Fruit fly (Drosophila melanogaster) whole organism, wandering third instar larva: Measurements from ENCODE around the gene betaTub97EF.

ENCODE experiments used
- Abd-B ChIP-seq: fragments of >200 bp; optimal IDR thresholded peaks from 2 replicates; lab custom pipeline; 2017; ENCODE audit warnings: missing biosample characterization, missing genetic modification characterization
- CG32264 ChIP-seq: fragments of 200-800 bp; sonication (Bioruptor generic); optimal IDR thresholded peaks from 2 replicates; lab custom pipeline; 2016; ENCODE audit warnings: missing biosample characterization, missing genetic modification characterization
- CG9705 ChIP-seq: fragments of 200-800 bp; sonication (Bioruptor generic); optimal IDR thresholded peaks from 2 replicates; lab custom pipeline; 2018; ENCODE audit warnings: missing biosample characterization, mild to moderate bottlenecking, missing genetic modification characterization
- CrebA ChIP-seq: fragments of 200-800 bp; sonication (Bioruptor generic); optimal IDR thresholded peaks from 2 replicates; lab custom pipeline; 2016; ENCODE audit warnings: missing biosample characterization, mild to moderate bottlenecking, missing genetic modification characterization, borderline replicate concordance
- Dfd ChIP-seq: fragments of >200 bp; optimal IDR thresholded peaks from 2 replicates; lab custom pipeline; 2017; ENCODE audit warnings: missing biosample characterization, missing genetic modification characterization
- Dif ChIP-seq: fragments of 200-275, 200-300 bp; sonication (Bioruptor generic); optimal IDR thresholded peaks from 2 replicates; lab custom pipeline; 2018; ENCODE audit warnings: missing biosample characterization, missing genetic modification characterization; ENCODE audit not compliant: partially characterized antibody
- HLH106 ChIP-seq: fragments of 200-800 bp; optimal IDR thresholded peaks from 3 replicates; lab custom pipeline; 2019; ENCODE audit warnings: missing biosample characterization, mild to moderate bottlenecking, missing genetic modification characterization, moderate library complexity
- Hnf4 ChIP-seq: fragments of 200-800 bp; sonication (Bioruptor generic); optimal IDR thresholded peaks from 2 replicates; lab custom pipeline; 2016; ENCODE audit warnings: missing biosample characterization, mild to moderate bottlenecking, missing genetic modification characterization
- Hr78 ChIP-seq: fragments of >200 bp; optimal IDR thresholded peaks from 2 replicates; lab custom pipeline; 2017; ENCODE audit warnings: missing biosample characterization, missing genetic modification characterization
- Hr83 ChIP-seq: fragments of 200-300 bp; sonication (Bioruptor generic); optimal IDR thresholded peaks from 2 replicates; lab custom pipeline; 2016; ENCODE audit warnings: missing biosample characterization, mild to moderate bottlenecking, missing genetic modification characterization, moderate library complexity; ENCODE audit not compliant: poor library complexity, severe bottlenecking
- Jra ChIP-seq: sonication (Bioruptor generic); optimal IDR thresholded peaks from 2 replicates; lab custom pipeline; 2016; ENCODE audit warnings: missing biosample characterization, missing genetic modification characterization
- Myc ChIP-seq: fragments of >200 bp; optimal IDR thresholded peaks from 2 replicates; lab custom pipeline; 2017
- N ChIP-seq: fragments of >200 bp; optimal IDR thresholded peaks from 2 replicates; lab custom pipeline; 2018; ENCODE audit warnings: missing biosample characterization, missing external identifiers, missing genetic modification characterization
- OdsH ChIP-seq: fragments of 200-800 bp; sonication (Bioruptor generic); optimal IDR thresholded peaks from 2 replicates; lab custom pipeline; 2016; ENCODE audit warnings: missing biosample characterization, mild to moderate bottlenecking, missing genetic modification characterization
- Rel ChIP-seq, 2 experiments: fragments of 200-800 bp; sonication (Bioruptor generic) in 1 of 2; optimal IDR thresholded peaks; 2 replicates in 1 of 2; 3 replicates in 1 of 2; lab custom pipeline; 2016 to 2019; ENCODE audit warnings: mild to moderate bottlenecking in 2 of 2, missing biosample characterization in 2 of 2, missing genetic modification characterization in 2 of 2, moderate library complexity in 1 of 2
- Sp1 ChIP-seq: fragments of 200-800 bp; sonication (Bioruptor generic); optimal IDR thresholded peaks from 3 replicates; lab custom pipeline; 2019; ENCODE audit warnings: missing biosample characterization, mild to moderate bottlenecking, missing genetic modification characterization, moderate library complexity
- br ChIP-seq: fragments of 200-800 bp; sonication (Bioruptor generic); optimal IDR thresholded peaks from 2 replicates; lab custom pipeline; 2016; ENCODE audit warnings: missing biosample characterization, missing genetic modification characterization
- brk ChIP-seq: fragments of 200-800 bp; sonication (Bioruptor generic); optimal IDR thresholded peaks from 2 replicates; lab custom pipeline; 2016; ENCODE audit warnings: missing biosample characterization, mild to moderate bottlenecking, missing genetic modification characterization
- dl ChIP-seq, 2 experiments: fragments of 175-275, 200-275 bp in 1 of 2; fragments of 200-275 bp in 1 of 2; sonication (Bioruptor generic); optimal IDR thresholded peaks; lab custom pipeline; 2018; ENCODE audit warnings: mild to moderate bottlenecking in 2 of 2, missing biosample characterization in 2 of 2, missing genetic modification characterization in 2 of 2, moderate library complexity in 2 of 2; ENCODE audit not compliant: partially characterized antibody in 2 of 2, insufficient read depth in 1 of 2
- dmrt93B ChIP-seq: fragments of 200-800 bp; sonication (Bioruptor generic); optimal IDR thresholded peaks from 2 replicates; lab custom pipeline; 2018; ENCODE audit warnings: missing biosample characterization, mild to moderate bottlenecking, missing genetic modification characterization
- dsf ChIP-seq: sonication (Bioruptor generic); optimal IDR thresholded peaks from 2 replicates; lab custom pipeline; 2016; ENCODE audit warnings: missing biosample characterization, missing genetic modification characterization, borderline replicate concordance
- ey ChIP-seq: fragments of 200-800 bp; sonication (Bioruptor generic); optimal IDR thresholded peaks from 2 replicates; lab custom pipeline; 2016; ENCODE audit warnings: missing biosample characterization, missing genetic modification characterization
- foxo ChIP-seq, 2 experiments: fragments of 200-800 bp; sonication (Bioruptor generic); optimal IDR thresholded peaks; 2 replicates in 1 of 2; 3 replicates in 1 of 2; lab custom pipeline; 2016 to 2017; ENCODE audit warnings: missing biosample characterization in 2 of 2, missing genetic modification characterization in 2 of 2
- fru ChIP-seq: fragments of 200-800 bp; sonication (Bioruptor generic); optimal IDR thresholded peaks from 3 replicates; lab custom pipeline; 2016; ENCODE audit warnings: missing biosample characterization, mild to moderate bottlenecking, missing genetic modification characterization
- h ChIP-seq: fragments of 200-800 bp; sonication (Bioruptor generic); optimal IDR thresholded peaks from 3 replicates; lab custom pipeline; 2016; ENCODE audit warnings: missing biosample characterization, mild to moderate bottlenecking, missing genetic modification characterization
- jim ChIP-seq: fragments of 175-275, 200-325 bp; sonication (Bioruptor generic); optimal IDR thresholded peaks from 2 replicates; lab custom pipeline; 2016; ENCODE audit warnings: missing biosample characterization, mild to moderate bottlenecking, missing genetic modification characterization
- pan ChIP-seq: fragments of >200 bp; optimal IDR thresholded peaks from 2 replicates; lab custom pipeline; 2017
- psq ChIP-seq: fragments of 200-800 bp; sonication (Bioruptor generic); optimal IDR thresholded peaks from 3 replicates; lab custom pipeline; 2017; ENCODE audit warnings: missing biosample characterization, mild to moderate bottlenecking, missing genetic modification characterization, moderate library complexity
- rgr ChIP-seq: fragments of 200-800 bp; sonication (Bioruptor generic); optimal IDR thresholded peaks from 3 replicates; lab custom pipeline; 2016; ENCODE audit warnings: missing biosample characterization, mild to moderate bottlenecking, missing genetic modification characterization
- sage ChIP-seq: fragments of 200-800 bp; sonication (Bioruptor generic); optimal IDR thresholded peaks from 2 replicates; lab custom pipeline; 2016; ENCODE audit warnings: missing biosample characterization, mild to moderate bottlenecking, missing genetic modification characterization
- sv ChIP-seq: fragments of 200-800 bp; sonication (Bioruptor generic); optimal IDR thresholded peaks from 3 replicates; lab custom pipeline; 2016; ENCODE audit warnings: missing biosample characterization, missing genetic modification characterization
- tai ChIP-seq: sonication (Bioruptor generic); optimal IDR thresholded peaks from 2 replicates; lab custom pipeline; 2016; ENCODE audit warnings: missing biosample characterization, missing genetic modification characterization
- usp ChIP-seq: fragments of >200 bp; optimal IDR thresholded peaks from 2 replicates; lab custom pipeline; 2017; ENCODE audit warnings: missing biosample characterization, missing genetic modification characterization
- woc ChIP-seq: sonication (Bioruptor generic); optimal IDR thresholded peaks from 2 replicates; lab custom pipeline; 2016; ENCODE audit warnings: missing biosample characterization, mild to moderate bottlenecking, missing genetic modification characterization

Gene betaTub97EF

DNA sequence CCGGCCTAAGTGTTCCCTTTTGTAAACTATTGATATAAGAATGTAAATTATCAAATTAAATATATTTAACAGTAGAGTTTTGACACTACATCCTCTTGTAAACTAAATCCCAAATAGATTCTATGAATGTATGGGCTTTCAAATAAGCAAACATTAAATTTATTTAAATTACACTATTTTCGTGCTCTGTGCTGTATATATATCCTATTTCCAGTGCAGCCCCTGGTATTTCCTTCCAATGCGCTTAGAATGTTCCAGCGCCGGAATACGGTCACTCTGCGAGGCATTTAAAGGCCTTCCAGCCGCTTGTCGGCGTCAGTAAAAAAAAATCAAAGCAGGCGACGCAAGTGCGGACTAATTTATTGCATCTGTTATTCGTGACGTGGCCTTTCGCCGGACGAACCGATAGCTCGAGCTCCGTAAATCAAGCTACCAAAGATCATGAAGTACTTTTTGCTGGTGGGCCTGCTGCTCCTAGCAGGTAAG, 39.7 kb downstream of the betaTub97EF start, which contains the start of gene Gp93 (continued):
- no peak for TF ChIP-seq rgr (GFP tag; lab: Kevin White, UChicago)
- TF ChIP-seq brk (GFP tag; lab: Kevin White, UChicago), result no peak

DNA sequence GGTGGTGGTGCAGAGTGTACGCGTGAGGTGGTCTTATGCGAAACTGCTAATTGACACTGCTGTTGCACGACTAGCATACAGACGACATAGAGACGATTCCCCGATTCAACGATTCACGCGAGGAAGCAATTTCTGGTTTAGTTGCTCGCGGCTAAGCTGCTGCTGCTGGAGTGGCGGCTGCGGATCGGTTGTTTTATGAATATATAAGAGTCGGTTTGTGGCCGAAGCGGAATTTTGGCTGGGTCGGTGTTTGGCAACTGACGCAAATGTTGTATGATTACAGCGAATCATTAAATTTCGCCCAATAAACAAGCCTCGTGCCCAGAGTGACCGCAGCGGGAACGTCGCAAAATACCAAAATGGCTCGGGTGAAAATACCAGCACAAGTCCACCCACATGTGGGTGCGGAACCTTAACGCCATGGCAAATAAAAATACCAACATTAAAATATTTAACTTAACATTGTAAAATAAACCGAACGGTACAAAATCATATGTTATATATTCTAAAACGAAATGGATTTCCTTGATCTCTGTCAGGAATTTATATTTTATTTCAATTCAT, 40.4 kb downstream of the betaTub97EF start, which contains the start of gene mfrn:
mfrn (minus strand) TSS at position 340 of the 564 bp plus-strand sequence.
- TF ChIP-seq woc (no peak), ey (GFP tag; lab: Kevin White, UChicago) (no peak), Hnf4 (no peak), Myc (lab: Kevin White, UChicago) (peak; percentile 22), sage (GFP tag; lab: Kevin White, UChicago) (no peak), N (GFP tag; lab: Kevin White, UChicago) (no peak), Rel (GFP tag; optimal IDR thresholded peaks at IDR 0.05; lab: Kevin White, UChicago) (no peak), Rel (tag; optimal IDR thresholded peaks at IDR 0.05; lab: Kevin White, UChicago) (peak; percentile 7)

DNA sequence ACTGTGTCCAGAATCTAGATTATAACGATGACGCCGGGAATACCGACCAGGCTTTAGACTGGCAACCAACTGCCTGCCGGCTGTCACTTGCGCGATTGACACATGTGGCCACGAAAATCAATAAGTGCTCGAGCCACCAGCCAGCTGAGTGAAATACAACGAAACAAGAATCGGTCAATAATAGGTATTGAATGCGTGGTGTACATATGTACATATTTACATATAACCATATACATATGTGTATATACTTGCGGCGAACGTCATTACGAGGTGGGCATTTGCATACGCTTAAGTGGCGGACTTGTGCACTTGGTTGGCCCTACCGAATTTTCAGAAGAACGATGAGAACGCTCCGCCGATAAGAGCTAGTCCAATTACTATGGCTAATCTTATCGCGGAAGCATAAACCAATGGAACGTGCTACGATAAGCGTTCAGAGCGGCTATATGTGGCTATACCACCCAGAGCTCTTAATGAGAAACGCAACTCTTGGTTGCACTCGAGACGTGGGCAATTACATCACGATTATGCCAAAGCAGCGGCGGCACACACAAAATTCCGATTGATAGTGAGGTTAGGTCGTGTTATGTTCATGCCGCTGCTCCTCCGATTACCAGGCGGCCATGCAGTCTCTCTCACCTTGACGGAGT, 41.5 kb downstream of the betaTub97EF start:
- TF ChIP-seq N (GFP tag; lab: Kevin White, UChicago), result no peak
- no peak for TF ChIP-seq psq
- TF ChIP-seq Abd-B, result no peak
- TF ChIP-seq rgr (GFP tag; lab: Kevin White, UChicago), result peak; percentile 47
- no peak for TF ChIP-seq ey (GFP tag; lab: Kevin White, UChicago)
- TF ChIP-seq sv (GFP tag; lab: Kevin White, UChicago), result no peak
- TF ChIP-seq h (GFP tag; lab: Kevin White, UChicago), result peak; percentile 48
- TF ChIP-seq brk (GFP tag; lab: Kevin White, UChicago), result no peak
- no peak for TF ChIP-seq dsf (GFP tag; lab: Kevin White, UChicago)
- no peak for TF ChIP-seq dmrt93B

DNA sequence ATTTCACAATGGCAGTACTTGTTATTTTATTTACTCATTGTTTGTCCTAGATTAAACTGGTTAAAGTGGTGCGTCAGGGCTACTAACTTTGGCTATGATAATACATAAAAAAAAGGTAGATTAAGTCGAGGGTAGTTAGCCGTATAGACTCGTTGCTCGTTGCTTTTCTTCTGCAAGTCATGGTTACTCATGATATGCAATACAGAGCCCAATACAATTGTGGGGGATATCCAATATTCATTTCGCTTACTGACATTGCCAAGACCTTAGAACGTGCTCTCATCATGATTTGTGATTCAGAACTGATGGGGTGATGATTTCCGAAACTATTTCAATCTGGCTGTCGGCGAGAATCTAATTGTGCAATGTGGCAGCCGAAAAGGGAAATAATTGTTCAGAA, 42.8 kb downstream of the betaTub97EF start:
- TF ChIP-seq psq (no peak), Rel (GFP tag; optimal IDR thresholded peaks at IDR 0.05; lab: Kevin White, UChicago) (no peak), Rel (tag; optimal IDR thresholded peaks at IDR 0.05; lab: Kevin White, UChicago) (peak; percentile 88)

DNA sequence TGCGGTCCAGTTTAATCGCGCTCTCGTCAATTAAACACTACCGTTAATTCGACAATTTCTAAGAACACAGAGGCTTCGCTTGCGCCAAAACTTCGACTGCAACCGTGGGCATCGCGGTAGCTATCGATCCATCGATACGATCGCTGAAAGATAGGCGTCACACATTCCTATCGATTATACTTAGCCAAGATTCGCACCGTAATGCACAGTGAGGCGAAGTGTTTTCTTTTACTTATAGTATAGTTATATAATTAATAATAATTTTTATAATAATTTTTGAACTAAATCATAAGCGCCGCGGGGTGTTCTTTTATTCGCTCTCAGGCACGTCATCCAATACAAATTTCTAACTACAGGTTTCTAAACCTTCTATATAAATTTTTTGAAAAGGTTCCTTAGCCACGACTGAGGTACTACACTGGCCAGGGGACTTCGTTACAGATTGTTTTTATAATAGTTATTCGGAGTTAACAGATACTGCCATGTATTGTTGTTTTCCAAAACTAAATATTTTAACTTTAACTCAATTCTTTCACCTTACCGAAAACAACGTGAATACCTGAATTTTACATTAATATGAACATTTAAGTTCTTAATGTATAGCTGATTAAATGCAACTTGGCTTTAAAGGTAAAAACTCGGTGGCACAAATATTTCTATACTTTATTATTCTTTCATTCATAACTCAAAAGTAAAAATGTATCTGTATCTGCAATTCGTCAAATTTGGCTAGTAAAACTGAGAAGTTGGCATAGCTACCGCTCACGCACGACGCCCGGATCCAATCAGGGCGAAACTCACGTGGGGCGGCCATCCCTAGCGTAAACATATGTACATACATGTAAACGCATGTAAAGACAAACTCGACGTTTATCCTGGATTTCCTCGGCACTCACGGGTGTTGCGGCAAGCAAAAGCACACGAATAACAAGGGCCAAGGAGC, 50.2 kb downstream of the betaTub97EF start, which contains the start of the genes NSD and BOD1:
NSD (minus strand) TSS at position 102 of the 943 bp plus-strand sequence.
BOD1 (plus strand) TSS at position 494 of the 943 bp plus-strand sequence.
- no peak for TF ChIP-seq Jra (GFP tag; lab: Kevin White, UChicago)
- TF ChIP-seq foxo (GFP tag; optimal IDR thresholded peaks at IDR 0.05; lab: Kevin White, UChicago), result peak in 1 of 2 experiments; percentile 57
- TF ChIP-seq dl (GFP tag; optimal IDR thresholded peaks at IDR 0.05; lab: Kevin White, UChicago; ENCODE audit: insufficient read depth in 1 of 2, partially characterized antibody in 2 of 2), result no peak
- TF ChIP-seq pan (lab: Kevin White, UChicago), result no peak
- no peak for TF ChIP-seq Dfd (GFP tag; lab: Kevin White, UChicago)
- peak; percentile 78 for TF ChIP-seq Hr83
- peak; percentile 88 for TF ChIP-seq Myc (lab: Kevin White, UChicago)
- TF ChIP-seq Rel (GFP tag; optimal IDR thresholded peaks at IDR 0.05; lab: Kevin White, UChicago), result no peak
- TF ChIP-seq Rel (tag; optimal IDR thresholded peaks at IDR 0.05; lab: Kevin White, UChicago), result no peak
- TF ChIP-seq ey (GFP tag; lab: Kevin White, UChicago), result no peak
- no peak for TF ChIP-seq CG9705 (GFP tag; lab: Kevin White, UChicago)
- TF ChIP-seq N (GFP tag; lab: Kevin White, UChicago), result no peak
- peak; percentile 13 for TF ChIP-seq br (GFP tag; lab: Kevin White, UChicago)
- TF ChIP-seq dmrt93B, result no peak
- TF ChIP-seq h (GFP tag; lab: Kevin White, UChicago), result peak; percentile 20
- TF ChIP-seq tai (GFP tag; lab: Kevin White, UChicago), result no peak
- no peak for TF ChIP-seq Hr78
- peak; percentile 23 for TF ChIP-seq rgr (GFP tag; lab: Kevin White, UChicago)
- no peak for TF ChIP-seq CrebA (GFP tag; lab: Kevin White, UChicago)
- no peak for TF ChIP-seq OdsH (GFP tag; lab: Kevin White, UChicago)
- TF ChIP-seq fru (GFP tag; lab: Kevin White, UChicago), result no peak
- TF ChIP-seq Dif, result peak; percentile 11
- TF ChIP-seq HLH106 (tag; lab: Kevin White, UChicago), result peak; percentile 67
- TF ChIP-seq jim (GFP tag; lab: Kevin White, UChicago), result peak; percentile 1
- peak; percentile 9 for TF ChIP-seq sv (GFP tag; lab: Kevin White, UChicago)
- TF ChIP-seq dsf (GFP tag; lab: Kevin White, UChicago), result no peak
- TF ChIP-seq CG32264 (GFP tag; lab: Kevin White, UChicago), result no peak
- TF ChIP-seq Sp1, result no peak
- TF ChIP-seq brk (GFP tag; lab: Kevin White, UChicago), result no peak
- TF ChIP-seq usp (GFP tag; lab: Kevin White, UChicago), result no peak
